Worm (Caenorhabditis elegans) whole organism, L4 larva: ENCODE measurements around the gene best-18.

Experiments used
- F26F4.8 ChIP-seq: fragments of 200-800 bp; sonication (Bioruptor generic); conservative IDR thresholded peaks from 2 replicates; pipeline ENCODE4 v1.3.6; 2022; ENCODE audit warnings: missing genetic modification characterization, missing compliant biosample characterization
- F37D6.2 ChIP-seq: sonication (generic microtip); optimal IDR thresholded peaks from 2 replicates; lab custom pipeline; 2016; ENCODE audit warnings: mild to moderate bottlenecking, missing genetic modification characterization, missing compliant biosample characterization
- F44E2.7 ChIP-seq: fragments of 200-800 bp; sonication (Bioruptor generic); IDR thresholded peaks from 2 replicates; pipeline ENCODE4 v2.1.2; 2022; ENCODE audit warnings: missing genetic modification characterization, missing compliant biosample characterization
- F49E8.2 ChIP-seq: sonication (generic microtip); optimal IDR thresholded peaks from 2 replicates; lab custom pipeline; 2016; ENCODE audit warnings: missing compliant biosample characterization, mild to moderate bottlenecking, missing genetic modification characterization, borderline replicate concordance
- R02D3.7 ChIP-seq: fragments of 150-350 bp; sonication (generic microtip); optimal IDR thresholded peaks from 3 replicates; lab custom pipeline; 2014; ENCODE audit warnings: missing biosample characterization, missing genetic modification characterization
- aha-1 ChIP-seq: fragments of 150-350 bp; peaks from one replicate; lab custom pipeline; 2014; ENCODE audit warnings: missing biosample characterization, missing genetic modification characterization
- aly-2 ChIP-seq: sonication (generic microtip); optimal IDR thresholded peaks from 2 replicates; lab custom pipeline; 2018; ENCODE audit warnings: missing biosample characterization, missing genetic modification characterization
- ceh-20 ChIP-seq: fragments of 200-800 bp; sonication (Bioruptor generic); IDR thresholded peaks from 2 replicates; pipeline ENCODE4 v1.3.6; 2022; ENCODE audit warnings: missing genetic modification reagents, missing genetic modification characterization, missing compliant biosample characterization
- ceh-28 ChIP-seq: fragments of 150-350 bp; optimal IDR thresholded peaks from 2 replicates; lab custom pipeline; 2014; ENCODE audit warnings: missing biosample characterization, missing genetic modification reagents, missing genetic modification characterization
- ceh-44 ChIP-seq: fragments of 200-800 bp; sonication (Bioruptor generic); IDR thresholded peaks from 2 replicates; pipeline ENCODE4 v1.3.6; 2022; ENCODE audit warnings: missing genetic modification reagents, missing genetic modification characterization, missing compliant biosample characterization
- ceh-82 ChIP-seq: sonication (generic microtip); optimal IDR thresholded peaks from 2 replicates; lab custom pipeline; 2017; ENCODE audit warnings: missing biosample characterization, missing genetic modification characterization
- ctbp-1 ChIP-seq: fragments of 200-800 bp; sonication (Bioruptor generic); IDR thresholded peaks from 2 replicates; pipeline ENCODE4 v1.3.6; 2022; ENCODE audit warnings: missing genetic modification reagents, missing genetic modification characterization, missing compliant biosample characterization
- daf-12 ChIP-seq: fragments of 150-350 bp; optimal IDR thresholded peaks from 2 replicates; lab custom pipeline; 2014; ENCODE audit warnings: missing biosample characterization, missing genetic modification reagents, missing genetic modification characterization
- daf-16 ChIP-seq, 3 experiments: sonication (generic microtip); optimal IDR thresholded peaks; 2 replicates each; lab custom pipeline; 2016 to 2017; ENCODE audit warnings: missing genetic modification characterization in 3 of 3, missing genetic modification reagents in 3 of 3, mild to moderate bottlenecking in 2 of 3, missing compliant biosample characterization in 2 of 3, missing biosample characterization in 1 of 3, moderate library complexity in 1 of 3
- daf-8 ChIP-seq: fragments of 200-800 bp; sonication (Bioruptor generic); IDR thresholded peaks from 2 replicates; pipeline ENCODE4 v1.3.6; 2022; ENCODE audit warnings: missing genetic modification characterization, missing compliant biosample characterization
- dmd-8 ChIP-seq: fragments of 200-800 bp; sonication (Bioruptor generic); IDR thresholded peaks from 2 replicates; pipeline ENCODE4 v1.3.6; 2022; ENCODE audit warnings: missing genetic modification characterization, missing compliant biosample characterization
- dpl-1 ChIP-seq: fragments of 150-350 bp; optimal IDR thresholded peaks from 2 replicates; lab custom pipeline; 2014; ENCODE audit warnings: missing biosample characterization, missing genetic modification reagents, missing genetic modification characterization
- dve-1 ChIP-seq: sonication (generic microtip); optimal IDR thresholded peaks from 2 replicates; lab custom pipeline; 2017; ENCODE audit warnings: antibody characterized with exemption, mild to moderate bottlenecking, missing genetic modification characterization, missing compliant biosample characterization; ENCODE audit not compliant: insufficient read depth
- egl-27 ChIP-seq: sonication (generic microtip); optimal IDR thresholded peaks from 3 replicates; lab custom pipeline; 2017; ENCODE audit warnings: missing biosample characterization, missing genetic modification reagents, missing genetic modification characterization
- fos-1 ChIP-seq: fragments of 150-350 bp; optimal IDR thresholded peaks from 2 replicates; lab custom pipeline; 2014; ENCODE audit warnings: missing biosample characterization, missing genetic modification characterization
- gei-8 ChIP-seq: fragments of 200-800 bp; sonication (Bioruptor generic); optimal IDR thresholded peaks from 2 replicates; lab custom pipeline; 2018; ENCODE audit warnings: mild to moderate bottlenecking, missing genetic modification characterization, missing compliant biosample characterization
- hif-1 ChIP-seq, 2 experiments: sonication (generic microtip); optimal IDR thresholded peaks; 2 replicates each; lab custom pipeline; 2016 to 2017; ENCODE audit warnings: missing compliant biosample characterization in 2 of 2, missing genetic modification characterization in 2 of 2, missing genetic modification reagents in 2 of 2, missing genotype in 2 of 2, mild to moderate bottlenecking in 1 of 2
- hlh-30 ChIP-seq: sonication (generic microtip); optimal IDR thresholded peaks from 2 replicates; lab custom pipeline; 2017; ENCODE audit warnings: antibody characterized with exemption, mild to moderate bottlenecking, missing genetic modification characterization, missing compliant biosample characterization; ENCODE audit not compliant: insufficient read depth
- lin-13 ChIP-seq: fragments of 150-350 bp; optimal IDR thresholded peaks from 2 replicates; lab custom pipeline; 2014; ENCODE audit warnings: missing biosample characterization, missing genetic modification reagents, missing genetic modification characterization
- lin-15B ChIP-seq: fragments of 150-350 bp; sonication (generic microtip); optimal IDR thresholded peaks from 3 replicates; lab custom pipeline; 2014; ENCODE audit warnings: missing biosample characterization, missing genetic modification characterization
- lin-29 ChIP-seq: fragments of 200-800 bp; sonication (Bioruptor generic); IDR thresholded peaks from 2 replicates; pipeline ENCODE4 v1.3.6; 2022; ENCODE audit warnings: missing genetic modification reagents, missing genetic modification characterization, missing compliant biosample characterization
- lin-39 ChIP-seq: fragments of 150-350 bp; optimal IDR thresholded peaks from 2 replicates; lab custom pipeline; 2014; ENCODE audit warnings: missing biosample characterization, missing genetic modification reagents, missing genetic modification characterization
- lsy-2 ChIP-seq, 2 experiments: fragments of 150-350 bp in 1 of 2; sonication (generic microtip) in 1 of 2; optimal IDR thresholded peaks; 2 replicates each; lab custom pipeline; 2014 to 2017; ENCODE audit warnings: missing biosample characterization in 2 of 2, missing genetic modification characterization in 2 of 2
- mep-1 ChIP-seq: fragments of 150-350 bp; sonication (generic microtip); optimal IDR thresholded peaks from 3 replicates; lab custom pipeline; 2014; ENCODE audit warnings: missing biosample characterization, missing genetic modification characterization
- mxl-2 ChIP-seq: fragments of 200-800 bp; sonication (Bioruptor generic); conservative IDR thresholded peaks from 2 replicates; pipeline ENCODE4 v1.3.6; 2022; ENCODE audit warnings: missing genetic modification reagents, missing genetic modification characterization, missing compliant biosample characterization
- mxl-3 ChIP-seq: fragments of 200-800 bp; sonication (Bioruptor generic); optimal IDR thresholded peaks from 2 replicates; lab custom pipeline; 2018; ENCODE audit warnings: mild to moderate bottlenecking, missing genetic modification characterization, missing compliant biosample characterization
- nhr-102 ChIP-seq: sonication (generic microtip); optimal IDR thresholded peaks from 2 replicates; lab custom pipeline; 2016; ENCODE audit warnings: mild to moderate bottlenecking, missing genetic modification characterization, moderate library complexity, missing compliant biosample characterization
- nhr-11 ChIP-seq: fragments of 150-350 bp; optimal IDR thresholded peaks from 2 replicates; lab custom pipeline; 2014; ENCODE audit warnings: missing biosample characterization, missing genetic modification characterization
- nhr-6 ChIP-seq: fragments of 150-350 bp; optimal IDR thresholded peaks from 2 replicates; lab custom pipeline; 2014; ENCODE audit warnings: missing biosample characterization, missing genetic modification characterization
- nhr-77 ChIP-seq: fragments of 150-350 bp; optimal IDR thresholded peaks from 2 replicates; lab custom pipeline; 2014; ENCODE audit warnings: missing biosample characterization, missing genetic modification characterization
- pqm-1 ChIP-seq: sonication (generic microtip); optimal IDR thresholded peaks from 2 replicates; lab custom pipeline; 2017; ENCODE audit warnings: missing biosample characterization, missing genetic modification characterization
- sdz-12 ChIP-seq: fragments of 200-800 bp; sonication (Bioruptor generic); optimal IDR thresholded peaks from 2 replicates; lab custom pipeline; 2018; ENCODE audit warnings: mild to moderate bottlenecking, missing genetic modification characterization, missing compliant biosample characterization
- set-16 ChIP-seq: fragments of 200-800 bp; sonication (Bioruptor generic); IDR thresholded peaks from 2 replicates; pipeline ENCODE4 v1.3.6; 2022; ENCODE audit warnings: missing genetic modification reagents, missing genetic modification characterization, missing compliant biosample characterization
- skn-1 ChIP-seq: fragments of 150-350 bp; optimal IDR thresholded peaks from 2 replicates; lab custom pipeline; 2014; ENCODE audit warnings: missing biosample characterization, missing genetic modification characterization
- spr-1 ChIP-seq: sonication (generic microtip); optimal IDR thresholded peaks from 2 replicates; lab custom pipeline; 2016; ENCODE audit warnings: mild to moderate bottlenecking, missing genetic modification characterization, missing compliant biosample characterization
- tag-97 ChIP-seq: fragments of 200-800 bp; sonication (Bioruptor generic); IDR thresholded peaks from 2 replicates; pipeline ENCODE4 v1.3.6; 2022; ENCODE audit warnings: missing genetic modification characterization, missing compliant biosample characterization
- unc-62 ChIP-seq, 3 experiments: fragments of 150-350 bp in 1 of 3; sonication (generic microtip); optimal IDR thresholded peaks in 2 of 3; peaks in 1 of 3; 1 replicate in 1 of 3; 2 replicates in 2 of 3; lab custom pipeline; 2014 to 2017; ENCODE audit warnings: missing biosample characterization in 3 of 3, missing genetic modification characterization in 3 of 3, missing genetic modification reagents in 3 of 3, missing genotype in 1 of 3
- zag-1 ChIP-seq: fragments of 150-350 bp; optimal IDR thresholded peaks from 2 replicates; lab custom pipeline; 2014; ENCODE audit warnings: missing biosample characterization, missing genetic modification characterization
- zfp-2 ChIP-seq: sonication (generic microtip); optimal IDR thresholded peaks from 2 replicates; lab custom pipeline; 2016; ENCODE audit warnings: mild to moderate bottlenecking, missing genetic modification characterization, missing compliant biosample characterization
- ztf-11 ChIP-seq: fragments of 150-350 bp; optimal IDR thresholded peaks from 2 replicates; lab custom pipeline; 2014; ENCODE audit warnings: missing biosample characterization, missing genetic modification characterization
- ztf-7 ChIP-seq: fragments of 150-350 bp; optimal IDR thresholded peaks from 2 replicates; lab custom pipeline; 2014; ENCODE audit warnings: missing biosample characterization, missing genetic modification characterization

The best-18 gene

DNA sequence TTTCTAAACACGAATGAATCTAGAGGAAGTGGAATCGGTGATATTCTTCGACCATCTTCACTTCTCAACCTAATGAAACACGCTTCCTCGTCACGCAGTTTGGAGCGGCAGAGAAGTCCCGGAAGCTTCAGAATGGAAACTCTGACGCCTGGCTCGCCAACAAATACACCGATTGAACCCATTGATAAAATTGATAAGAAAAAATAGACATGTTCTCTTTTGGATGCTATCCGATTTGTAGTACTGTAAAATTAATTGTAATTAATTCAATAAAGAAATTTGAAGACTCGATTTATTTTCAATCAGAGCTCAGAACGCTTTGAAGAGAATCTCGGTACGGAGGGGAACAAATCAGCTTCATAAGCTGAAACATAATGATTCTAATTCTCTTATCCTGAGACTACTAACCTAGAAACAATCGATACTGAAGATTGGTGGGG, 2.4 kb downstream of the best-18 start (continued):
- TF ChIP-seq daf-12 (tag; lab: Kevin White, UChicago) (no peak), F44E2.7 (GFP tag; lab: Robert Waterston, UW) (no peak), ztf-11 (no peak), daf-8 (no peak), set-16 (GFP tag; lab: Robert Waterston, UW) (peak; percentile 27; the same call in 1 of the 2 replicates), tag-97 (GFP tag; lab: Robert Waterston, UW) (no peak), ctbp-1 (0 out of 2 replicates have a peak, but pooled peaks have one; percentile 56), F49E8.2 (tag; lab: Kevin White, UChicago) (peak; percentile 19), unc-62 (GFP tag; optimal IDR thresholded peaks at IDR 0.05 in 1 of 2; lab: Kevin White, UChicago) (no peak), unc-62 (tag; optimal IDR thresholded peaks at IDR 0.05; lab: Kevin White, UChicago) (no peak), ceh-82 (tag; lab: Kevin White, UChicago) (no peak)
- TF ChIP-seq, all 104 proteins: peak for 57

DNA sequence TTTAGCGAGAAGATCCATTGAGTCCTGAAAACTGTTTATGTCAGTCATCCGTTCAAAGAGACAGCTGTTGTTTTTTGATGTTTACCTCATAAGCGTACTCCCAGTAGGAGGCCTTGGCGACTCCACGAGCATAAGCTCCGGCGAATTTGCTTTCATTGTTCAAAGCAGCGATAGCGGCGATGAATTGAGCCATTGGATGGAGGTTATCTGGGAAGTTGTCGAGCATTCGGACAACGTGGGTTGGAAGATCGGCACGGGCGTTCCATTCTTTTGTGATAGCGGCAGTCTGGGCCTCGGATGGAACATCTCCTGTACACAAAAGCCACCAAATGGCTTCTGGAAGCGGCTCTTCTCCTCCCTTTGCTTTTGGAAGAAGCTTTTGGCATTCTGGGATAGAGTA, 3.7 kb downstream of the best-18 start:
- TF ChIP-seq aha-1 (tag; lab: Kevin White, UChicago) = peak; percentile 94
- peak in 1 of 2 experiments; percentile 31 for TF ChIP-seq daf-16 (GFP tag; optimal IDR thresholded peaks at IDR 0.05; lab: Kevin White, UChicago)
- no peak for TF ChIP-seq daf-16 (tag; optimal IDR thresholded peaks at IDR 0.05; lab: Kevin White, UChicago)
- no peak for TF ChIP-seq F26F4.8
- no peak for TF ChIP-seq lsy-2 (tag; optimal IDR thresholded peaks at IDR 0.05; lab: Kevin White, UChicago)

DNA sequence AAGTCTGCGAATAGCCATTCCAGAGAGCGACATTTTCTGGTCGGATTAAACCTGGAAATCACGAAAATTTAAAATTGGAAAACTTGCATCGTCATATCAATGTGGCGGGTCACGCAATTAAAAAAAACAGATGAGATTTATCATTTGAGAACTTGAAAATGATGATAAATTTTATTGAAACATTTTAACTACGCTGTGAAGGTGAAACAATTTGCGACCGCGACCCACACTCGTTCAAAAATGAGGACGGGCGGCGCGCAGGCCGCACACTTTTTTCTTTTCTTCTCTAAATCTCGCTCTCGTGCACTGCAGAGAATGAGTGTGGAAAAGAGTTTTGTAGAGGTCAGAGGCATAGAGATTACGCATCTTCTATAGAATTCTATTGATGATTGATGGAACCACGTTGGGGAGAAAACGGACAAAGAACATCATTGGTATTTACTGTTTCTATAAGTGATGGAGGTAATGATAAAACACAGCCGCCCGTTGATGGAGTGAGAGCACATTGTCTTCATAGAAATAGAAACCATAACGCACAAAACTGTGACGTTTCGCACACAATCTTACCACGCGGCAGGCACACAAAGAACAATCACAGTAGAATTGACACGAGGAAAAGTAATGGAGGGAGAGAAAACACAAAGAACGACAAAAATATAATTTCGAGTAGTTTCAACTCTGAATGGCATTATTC, 4.5 kb downstream of the best-18 start, which contains the start of gene cts-1:
Gene cts-1, minus strand, starts transcription at position 51 of the 694 bp plus-strand sequence.
- TF ChIP-seq nhr-102 (tag; lab: Kevin White, UChicago) (peak; percentile 69), fos-1 (no peak), lin-29 (GFP tag; lab: Robert Waterston, UW) (no peak), zag-1 (tag; lab: Kevin White, UChicago) (no peak), lin-15B (tag; lab: Kevin White, UChicago) (no peak), pqm-1 (tag; lab: Kevin White, UChicago) (peak; percentile 67), F44E2.7 (GFP tag; lab: Robert Waterston, UW) (no peak), egl-27 (tag; lab: Kevin White, UChicago) (no peak), ceh-20 (GFP tag; lab: Robert Waterston, UW) (no peak), unc-62 (GFP tag; optimal IDR thresholded peaks at IDR 0.05 in 1 of 2; lab: Kevin White, UChicago) (no peak), unc-62 (tag; optimal IDR thresholded peaks at IDR 0.05; lab: Kevin White, UChicago) (no peak), mxl-2 (GFP tag; lab: Robert Waterston, UW) (no peak), nhr-11 (tag; lab: Kevin White, UChicago) (peak; percentile 74), skn-1 (no peak), lin-39 (no peak), aha-1 (tag; lab: Kevin White, UChicago) (peak; percentile 96), ceh-28 (tag; lab: Kevin White, UChicago) (no peak), hlh-30 (tag; lab: Kevin White, UChicago) (peak; percentile 92), mep-1 (peak; percentile 89), mxl-3 (GFP tag; lab: Kevin White, UChicago) (no peak), spr-1 (tag; lab: Kevin White, UChicago) (peak; percentile 38), nhr-77 (tag; lab: Kevin White, UChicago) (peak; percentile 86), dve-1 (tag; lab: Kevin White, UChicago) (peak; percentile 97), gei-8 (GFP tag; lab: Kevin White, UChicago) (no peak), ceh-82 (tag; lab: Kevin White, UChicago) (no peak), sdz-12 (GFP tag; lab: Kevin White, UChicago) (no peak), lin-13 (GFP tag; lab: Kevin White, UChicago) (peak; percentile 37), ztf-7 (tag; lab: Kevin White, UChicago) (peak; percentile 34), aly-2 (tag; lab: Kevin White, UChicago) (no peak), nhr-6 (tag; lab: Kevin White, UChicago) (peak; percentile 84), zfp-2 (no peak), dpl-1 (peak; percentile 61), dmd-8 (GFP tag; lab: Robert Waterston, UW) (no peak), ceh-44 (GFP tag; lab: Robert Waterston, UW) (no peak), hif-1 (tag; optimal IDR thresholded peaks at IDR 0.05; lab: Kevin White, UChicago) (peak in 1 of 2 experiments; percentile 68), F37D6.2 (no peak), R02D3.7 (tag; lab: Kevin White, UChicago) (no peak)
